Fruit fly (Drosophila melanogaster): ENCODE data around the gene hog.

DNA sequence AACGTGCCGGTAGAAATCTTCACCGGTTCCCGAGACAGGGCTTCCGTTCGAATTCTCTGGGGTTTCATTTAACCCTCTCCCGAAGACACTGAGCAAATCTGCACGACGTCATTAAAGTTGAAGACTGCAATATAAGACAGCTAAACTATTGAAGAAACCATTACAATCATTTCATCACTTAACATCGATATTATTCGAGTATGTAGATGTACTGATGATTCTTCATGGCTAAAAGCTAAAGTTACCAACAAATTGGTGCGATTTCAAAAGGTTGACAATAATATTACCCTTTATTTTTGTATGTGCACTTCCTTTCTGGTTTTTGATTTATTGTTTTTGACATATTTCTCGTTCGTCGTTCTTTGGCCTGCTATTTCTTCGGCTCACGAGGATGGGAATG, 31.7 kb upstream of the hog start:
- TF ChIP-seq Dll (optimal IDR thresholded peaks at IDR 0.05) (no peak), usp (GFP tag; optimal IDR thresholded peaks at IDR 0.05) (no peak)

Measured in whole organism.